Worm (Caenorhabditis elegans) whole organism, L4/young adult: ENCODE measurements around the gene C08B6.11.

Source experiments
- W03F9.2 ChIP-seq: fragments of 150-350 bp; optimal IDR thresholded peaks from 2 replicates; lab custom pipeline; 2014; ENCODE audit warnings: missing biosample characterization, missing genetic modification characterization
- dao-5 ChIP-seq: sonication (generic microtip); optimal IDR thresholded peaks from 2 replicates; lab custom pipeline; 2016; ENCODE audit warnings: missing genotype, missing genetic modification characterization, moderate library complexity, missing compliant biosample characterization
- him-1 ChIP-seq: sonication (generic microtip); optimal IDR thresholded peaks from 2 replicates; lab custom pipeline; 2016; ENCODE audit warnings: missing genotype, missing genetic modification reagents, missing genetic modification characterization, missing compliant biosample characterization

The C08B6.11 gene

DNA sequence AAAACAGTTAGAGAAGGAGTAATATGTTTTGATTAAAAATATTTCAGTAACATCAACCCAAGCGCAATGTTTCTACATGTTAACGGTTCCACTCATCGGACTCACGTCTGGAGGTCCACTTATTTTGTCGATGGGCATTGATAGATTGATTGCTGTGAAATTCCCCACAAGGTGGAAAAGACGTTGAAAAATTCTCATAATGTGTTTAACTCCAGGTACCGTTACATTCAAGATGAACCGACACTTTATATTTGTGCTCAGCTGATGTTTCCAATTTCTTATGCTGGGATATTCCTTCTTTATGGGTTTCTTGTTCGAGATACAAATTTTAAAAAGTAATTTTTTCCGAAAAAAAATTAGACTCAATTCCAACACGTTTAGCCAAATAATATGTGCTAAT lies 45.7 kb downstream of the C08B6.11 start:
- TF ChIP-seq W03F9.2 (tag; lab: Kevin White, UChicago), result no peak
- TF ChIP-seq him-1 (tag; lab: Kevin White, UChicago), result no peak
- no peak for TF ChIP-seq dao-5 (tag; lab: Kevin White, UChicago)

DNA sequence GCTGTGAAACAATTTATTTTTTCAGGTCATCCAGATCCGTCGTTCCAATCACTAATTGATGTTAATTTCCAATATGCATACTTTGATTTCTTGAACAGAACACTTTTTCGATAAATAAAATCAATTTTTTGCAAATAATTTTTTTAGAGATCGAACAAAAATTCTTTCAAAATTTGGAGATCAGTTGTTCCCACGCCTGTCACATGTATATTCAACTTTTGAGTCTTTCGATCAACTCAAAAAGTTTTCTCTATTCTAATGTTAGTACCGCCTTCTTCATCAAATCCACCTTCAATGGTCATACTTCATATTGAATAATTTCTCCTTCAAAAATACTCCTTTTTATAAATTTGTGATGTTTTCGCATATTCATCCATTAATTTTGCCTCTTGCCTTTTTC lies 47.3 kb downstream of the C08B6.11 start, which contains the start of gene srsx-29:
Gene srsx-29, plus strand, starts transcription at position 301 of the 400 bp plus-strand sequence.
- no peak for TF ChIP-seq dao-5 (tag; lab: Kevin White, UChicago)

DNA sequence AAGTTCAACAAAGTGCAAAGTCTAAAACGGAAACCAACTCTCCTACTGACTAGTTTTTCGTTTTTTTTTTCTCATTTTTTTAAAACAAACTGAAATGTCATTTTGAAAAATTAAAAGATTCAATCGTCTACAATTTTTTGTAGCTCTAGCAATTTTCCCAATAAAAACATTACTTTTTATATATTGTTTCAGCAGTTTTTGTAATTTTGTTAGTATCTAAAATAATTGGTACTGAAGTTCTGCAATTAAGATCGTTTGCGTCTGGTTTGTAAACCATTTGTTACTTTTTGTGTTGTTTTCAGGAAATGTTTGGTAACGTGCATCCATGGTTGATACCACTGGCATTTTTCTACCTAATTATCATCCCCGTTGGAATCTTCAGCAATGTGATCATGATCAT lies 51.1 kb downstream of the C08B6.11 start, which contains the start of gene srsx-30:
Gene srsx-30, plus strand, starts transcription at position 301 of the 400 bp plus-strand sequence.
- TF ChIP-seq W03F9.2 (tag; lab: Kevin White, UChicago) (no peak), dao-5 (tag; lab: Kevin White, UChicago) (no peak), him-1 (tag; lab: Kevin White, UChicago) (no peak)
